Fruit fly (Drosophila melanogaster) whole organism, prepupa: ENCODE data around the gene Zpr1.

Experiments used
- Hr38 ChIP-seq: sonication (Bioruptor generic); optimal IDR thresholded peaks from 2 replicates; lab custom pipeline; 2016; ENCODE audit warnings: missing biosample characterization, missing genetic modification characterization
- Met ChIP-seq: fragments of 200-800 bp; sonication (Bioruptor generic); optimal IDR thresholded peaks from 3 replicates; lab custom pipeline; 2016; ENCODE audit warnings: missing biosample characterization, missing genetic modification characterization
- dsx ChIP-seq: fragments of 200-800 bp; optimal IDR thresholded peaks from 3 replicates; lab custom pipeline; 2019; ENCODE audit warnings: missing biosample characterization, mild to moderate bottlenecking, missing genetic modification characterization, moderate library complexity; ENCODE audit not compliant: poor library complexity, severe bottlenecking
- fd85E ChIP-seq: fragments of 200-800 bp; sonication (Bioruptor generic); optimal IDR thresholded peaks from 3 replicates; lab custom pipeline; 2016; ENCODE audit warnings: missing biosample characterization, missing genetic modification characterization
- ss ChIP-seq, 2 experiments: fragments of 200-800 bp; sonication (Bioruptor generic); optimal IDR thresholded peaks; 2 replicates in 1 of 2; 3 replicates in 1 of 2; lab custom pipeline; 2017 to 2018; ENCODE audit warnings: mild to moderate bottlenecking in 2 of 2, missing biosample characterization in 2 of 2, missing genetic modification characterization in 2 of 2, moderate library complexity in 1 of 2

DNA sequence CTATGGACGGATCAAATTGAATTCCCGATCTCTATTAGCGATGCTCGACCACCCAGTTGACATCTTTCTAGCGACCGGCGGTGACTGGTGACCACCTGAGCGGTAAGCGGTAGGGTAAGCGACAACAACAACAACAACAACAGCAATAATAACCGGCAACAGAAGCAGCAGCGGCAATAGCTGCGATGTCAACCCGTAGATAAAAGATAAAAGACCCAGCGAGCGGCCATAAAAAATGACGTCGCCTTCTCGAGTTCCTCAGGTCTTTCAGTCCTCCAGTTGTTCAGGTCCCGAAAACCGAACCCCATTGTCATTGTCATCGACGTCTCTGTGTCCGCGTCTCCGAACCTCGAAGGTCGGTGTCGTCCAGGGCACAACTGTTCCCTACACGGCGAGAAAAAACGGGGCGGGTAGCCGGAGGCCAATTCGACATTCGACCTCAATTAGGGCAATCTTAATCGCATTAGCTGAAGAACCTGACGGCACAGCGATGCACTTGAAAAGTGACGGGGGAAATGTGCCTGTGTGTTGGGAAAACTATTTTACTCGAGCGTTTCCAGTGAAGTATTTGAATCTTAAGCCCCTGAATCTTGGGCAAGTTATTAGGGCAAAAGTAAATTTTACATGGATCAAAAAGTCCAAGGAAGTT, 29.2 kb downstream of the Zpr1 start:
- TF ChIP-seq dsx (GFP tag; lab: Kevin White, UChicago), result no peak
- no peak for TF ChIP-seq ss (GFP tag; optimal IDR thresholded peaks at IDR 0.05; lab: Kevin White, UChicago)
- TF ChIP-seq Met (GFP tag; lab: Kevin White, UChicago), result no peak
- TF ChIP-seq Hr38 (GFP tag; lab: Kevin White, UChicago), result no peak
- TF ChIP-seq fd85E (GFP tag; lab: Kevin White, UChicago), result no peak
